Fruit fly (Drosophila melanogaster) whole organism, wandering third instar larva: Measurements from ENCODE around the gene CG4390.

ENCODE experiments used
- CG9705 ChIP-seq: fragments of 200-800 bp; sonication (Bioruptor generic); optimal IDR thresholded peaks from 2 replicates; lab custom pipeline; 2018; ENCODE audit warnings: missing biosample characterization, mild to moderate bottlenecking, missing genetic modification characterization
- pan ChIP-seq: fragments of >200 bp; optimal IDR thresholded peaks from 2 replicates; lab custom pipeline; 2017
- sage ChIP-seq: fragments of 200-800 bp; sonication (Bioruptor generic); optimal IDR thresholded peaks from 2 replicates; lab custom pipeline; 2016; ENCODE audit warnings: missing biosample characterization, mild to moderate bottlenecking, missing genetic modification characterization

dm6 chr3R:20082350-20082749 lies 22.8 kb upstream of the CG4390 start, which contains the start of gene Rh3:
- no peak for TF ChIP-seq sage (GFP tag; lab: Kevin White, UChicago)
- no peak for TF ChIP-seq CG9705
- no peak for TF ChIP-seq pan
